Fruit fly (Drosophila melanogaster): ENCODE results near the gene AttD.

AttD gene

DNA sequence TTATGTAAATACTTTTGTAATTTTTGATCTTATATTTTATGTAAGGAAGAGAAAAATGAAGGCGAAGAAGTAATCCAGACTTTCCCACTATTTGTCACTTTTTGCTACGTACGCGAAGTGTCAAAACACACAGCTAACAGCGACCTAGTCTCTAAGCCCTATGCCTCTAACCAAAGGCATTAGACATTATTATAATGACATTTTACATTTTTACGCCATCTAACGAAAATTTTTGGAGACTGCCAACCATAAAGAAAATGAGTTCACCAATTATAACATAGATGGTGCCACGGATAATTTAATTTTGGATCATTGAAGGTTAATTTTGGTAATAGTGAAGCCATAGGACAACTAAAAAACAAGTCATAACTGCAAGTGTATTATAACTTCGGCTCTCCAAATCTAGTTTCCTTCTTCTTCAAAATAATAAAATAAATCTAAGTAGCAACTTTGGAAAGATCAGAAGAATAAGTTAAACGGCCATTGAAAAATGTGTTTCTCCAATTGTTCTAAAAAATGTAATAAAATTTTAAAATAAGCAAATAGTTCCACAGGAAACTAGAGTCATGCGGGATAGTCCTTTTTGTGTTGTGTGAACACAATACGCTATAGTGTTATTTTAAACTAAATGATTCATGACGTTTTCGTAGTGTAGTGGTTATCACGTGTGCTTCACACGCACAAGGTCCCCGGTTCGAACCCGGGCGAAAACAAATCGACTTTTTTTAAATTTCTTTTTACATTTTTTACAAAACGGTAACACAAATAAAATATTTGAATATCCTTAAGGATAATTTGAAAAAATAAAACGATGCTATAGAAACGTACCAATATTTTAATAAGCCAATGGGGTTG lies 7.7 kb upstream of the AttD start (continued):
- no peak for TF ChIP-seq ssp (GFP tag; IDR thresholded peaks at IDR 0.05)
- TF ChIP-seq fru (optimal IDR thresholded peaks at IDR 0.05), result no peak
- no peak for TF ChIP-seq CG10462 (GFP tag; optimal IDR thresholded peaks at IDR 0.05)
- TF ChIP-seq Hr3 (GFP tag; optimal IDR thresholded peaks at IDR 0.05), result peak; percentile 14
- peak; percentile 48 for TF ChIP-seq Xbp1 (GFP tag; optimal IDR thresholded peaks at IDR 0.05)
- TF ChIP-seq otp (GFP tag; IDR thresholded peaks at IDR 0.05), result no peak
- TF ChIP-seq Doc3 (GFP tag; IDR thresholded peaks at IDR 0.05; ENCODE audit: partially characterized antibody), result 0 out of 3 replicates have a peak, but pooled peaks have one; percentile 21
- no peak for TF ChIP-seq Fer2 (tag; optimal IDR thresholded peaks at IDR 0.05)
- peak; percentile 5 for TF ChIP-seq tin (GFP tag; optimal IDR thresholded peaks at IDR 0.05)
- no peak for TF ChIP-seq Atf6 (GFP tag; IDR thresholded peaks at IDR 0.05)
- TF ChIP-seq bigmax (GFP tag; optimal IDR thresholded peaks at IDR 0.05), result peak; percentile 70
- TF ChIP-seq NFAT (GFP tag; IDR thresholded peaks at IDR 0.05), result peak; percentile 49; the same call in 1 of the 2 replicates
- peak; percentile 46 for TF ChIP-seq HmgZ (tag; optimal IDR thresholded peaks at IDR 0.05)
- no peak for TF ChIP-seq crol (GFP tag; IDR thresholded peaks at IDR 0.05)
- TF ChIP-seq kay (GFP tag; optimal IDR thresholded peaks at IDR 0.05), result peak; percentile 28
- no peak for TF ChIP-seq Asciz (GFP tag; optimal IDR thresholded peaks at IDR 0.05)
- peak in 1 of 2 experiments; percentile 55 for TF ChIP-seq eve (GFP tag; optimal IDR thresholded peaks at IDR 0.05)
- TF ChIP-seq Antp (GFP tag; optimal IDR thresholded peaks at IDR 0.05), result peak; percentile 3
- TF ChIP-seq croc (GFP tag; conservative IDR thresholded peaks at IDR 0.05), result no peak
- peak; percentile 93 for TF ChIP-seq Ets65A (GFP tag)
- TF ChIP-seq lilli (GFP tag; optimal IDR thresholded peaks at IDR 0.05), result peak; percentile 40
- TF ChIP-seq CG12299 (tag; optimal IDR thresholded peaks at IDR 0.05), result no peak
- no peak for TF ChIP-seq sug (tag; optimal IDR thresholded peaks at IDR 0.05)
- peak; percentile 4 for TF ChIP-seq CG11504 (tag; optimal IDR thresholded peaks at IDR 0.05)
- TF ChIP-seq aop (GFP tag; IDR thresholded peaks at IDR 0.05), result no peak
- TF ChIP-seq wek (GFP tag; optimal IDR thresholded peaks at IDR 0.05), result no peak
- TF ChIP-seq ftz-f1 (GFP tag; optimal IDR thresholded peaks at IDR 0.05), result peak; percentile 76
- peak; percentile 20 for TF ChIP-seq CG6854 (GFP tag; optimal IDR thresholded peaks at IDR 0.05)
- TF ChIP-seq CTCF (GFP tag; optimal IDR thresholded peaks at IDR 0.05), result peak; percentile 97
- peak; percentile 97 for TF ChIP-seq Bdp1 (GFP tag; optimal IDR thresholded peaks at IDR 0.05)
- peak; percentile 63 for TF ChIP-seq CG34376 (GFP tag; optimal IDR thresholded peaks at IDR 0.05)
- no peak for TF ChIP-seq CG8388 (GFP tag; optimal IDR thresholded peaks at IDR 0.05)
- TF ChIP-seq peb (GFP tag; IDR thresholded peaks at IDR 0.05), result no peak
- peak; percentile 3 for TF ChIP-seq Myb (GFP tag; optimal IDR thresholded peaks at IDR 0.05)
- TF ChIP-seq emc (GFP tag; optimal IDR thresholded peaks at IDR 0.05), result no peak
- TF ChIP-seq Atf3 (GFP tag; optimal IDR thresholded peaks at IDR 0.05), result no peak
- peak; percentile 13 for TF ChIP-seq NfI (GFP tag; optimal IDR thresholded peaks at IDR 0.05)
- TF ChIP-seq BtbVII (GFP tag; optimal IDR thresholded peaks at IDR 0.05), result no peak
- TF ChIP-seq CG10366 (GFP tag; IDR thresholded peaks at IDR 0.05), result no peak
- no peak for TF ChIP-seq Max (GFP tag; optimal IDR thresholded peaks at IDR 0.05)
- TF ChIP-seq CG7963 (GFP tag; IDR thresholded peaks at IDR 0.05; ENCODE audit: partially characterized antibody), result peak; percentile 48
- no peak for TF ChIP-seq CG15514 (GFP tag; optimal IDR thresholded peaks at IDR 0.05)
- TF ChIP-seq CG6689 (GFP tag; IDR thresholded peaks at IDR 0.05), result no peak
- peak; percentile 39 for TF ChIP-seq CG17568 (GFP tag; optimal IDR thresholded peaks at IDR 0.05)
- TF ChIP-seq CG15269 (tag; optimal IDR thresholded peaks at IDR 0.05), result peak; percentile 21
- TF ChIP-seq fd96Cb (tag; optimal IDR thresholded peaks at IDR 0.05), result no peak
